Fruit fly (Drosophila melanogaster): ENCODE measurements around the gene Gr10a.
A peak's percentile ranks its signal among the peaks of the same experiment; 100 is the strongest.

Gr10a gene

dm6 chrX:11449476-11450119 is 32.4 kb upstream of the Gr10a start (continued):
- peak; percentile 52; the same call in 1 of the 2 replicates for TF ChIP-seq sim (GFP tag; IDR thresholded peaks at IDR 0.05)
- 0 out of 2 replicates have a peak, but pooled peaks have one; percentile 41 for TF ChIP-seq CkIIα-i1 (GFP tag; IDR thresholded peaks at IDR 0.05)
- peak; percentile 49 for TF ChIP-seq Sry-δ (GFP tag; optimal IDR thresholded peaks at IDR 0.05)
- TF ChIP-seq CG1603 (tag; optimal IDR thresholded peaks at IDR 0.05) = peak; percentile 93
- TF ChIP-seq yki (optimal IDR thresholded peaks at IDR 0.05) = no peak
- TF ChIP-seq bbx (GFP tag; IDR thresholded peaks at IDR 0.05; ENCODE audit: partially characterized antibody) = no peak
- TF ChIP-seq Med (GFP tag) = peak; percentile 98
- TF ChIP-seq bsh (GFP tag; optimal IDR thresholded peaks at IDR 0.05) = peak in 1 of 2 experiments; percentile 84
- TF ChIP-seq CG12219 (GFP tag; optimal IDR thresholded peaks at IDR 0.05) = peak; percentile 90
- TF ChIP-seq tup (GFP tag; optimal IDR thresholded peaks at IDR 0.05) = peak; percentile 75
- TF ChIP-seq nau (GFP tag; optimal IDR thresholded peaks at IDR 0.05) = peak; percentile 78
- no peak for TF ChIP-seq CG14860 (GFP tag; IDR thresholded peaks at IDR 0.05; ENCODE audit: partially characterized antibody)
- TF ChIP-seq CG17359 (tag; optimal IDR thresholded peaks at IDR 0.05) = peak; percentile 88
- peak; percentile 65 for TF ChIP-seq CG6854 (GFP tag; optimal IDR thresholded peaks at IDR 0.05)
- TF ChIP-seq CG8944 (GFP tag; optimal IDR thresholded peaks at IDR 0.05) = peak; percentile 81
- TF ChIP-seq maf-S (GFP tag; optimal IDR thresholded peaks at IDR 0.05) = peak; percentile 70
- TF ChIP-seq corto (GFP tag; optimal IDR thresholded peaks at IDR 0.05) = no peak
- TF ChIP-seq pho (GFP tag; optimal IDR thresholded peaks at IDR 0.05) = peak; percentile 74
- TF ChIP-seq CG1529 (GFP tag; optimal IDR thresholded peaks at IDR 0.05) = peak; percentile 70
- peak; percentile 83 for TF ChIP-seq Hmr (GFP tag; optimal IDR thresholded peaks at IDR 0.05)
- TF ChIP-seq ttk (GFP tag; IDR thresholded peaks at IDR 0.05) = peak; percentile 86
- TF ChIP-seq dmrt11E (tag; optimal IDR thresholded peaks at IDR 0.05) = peak; percentile 44
- TF ChIP-seq gce (GFP tag; IDR thresholded peaks at IDR 0.05) = peak; percentile 76; the same call in 2 of the 3 replicates
- TF ChIP-seq C15 (GFP tag; IDR thresholded peaks at IDR 0.05) = 0 out of 3 replicates have a peak, but pooled peaks have one; percentile 38
- peak; percentile 86 for TF ChIP-seq CG32532 (GFP tag; IDR thresholded peaks at IDR 0.05)
- TF ChIP-seq Eip74EF (GFP tag; optimal IDR thresholded peaks at IDR 0.05) = peak in 1 of 2 experiments; percentile 67
- TF ChIP-seq z (GFP tag; IDR thresholded peaks at IDR 0.05) = no peak; the same call in 2 of the 3 replicates
- peak; percentile 73 for TF ChIP-seq Elba2 (GFP tag; optimal IDR thresholded peaks at IDR 0.05)
- 0 out of 3 replicates have a peak, but pooled peaks have one; percentile 63 for TF ChIP-seq CG6175 (GFP tag; IDR thresholded peaks at IDR 0.05)
- peak; percentile 72 for TF ChIP-seq B-H2 (GFP tag; optimal IDR thresholded peaks at IDR 0.05)
- no peak for TF ChIP-seq unc-4 (GFP tag; IDR thresholded peaks at IDR 0.05; ENCODE audit: partially characterized antibody)
- peak; percentile 68 for TF ChIP-seq btn (GFP tag; optimal IDR thresholded peaks at IDR 0.05)
- peak; percentile 86 for TF ChIP-seq zfh1 (GFP tag; IDR thresholded peaks at IDR 0.05)
- no peak for TF ChIP-seq CG17186 (GFP tag; optimal IDR thresholded peaks at IDR 0.05)
- TF ChIP-seq CG14667 (GFP tag; IDR thresholded peaks at IDR 0.05) = peak; percentile 85
- TF ChIP-seq CG6654 (GFP tag; optimal IDR thresholded peaks at IDR 0.05) = peak; percentile 43
- peak; percentile 71 for TF ChIP-seq CG43689 (GFP tag; IDR thresholded peaks at IDR 0.05)
- TF ChIP-seq CG10366 (GFP tag; IDR thresholded peaks at IDR 0.05) = peak; percentile 86
- TF ChIP-seq Trl (optimal IDR thresholded peaks at IDR 0.05) = no peak
- peak; percentile 83 for TF ChIP-seq Trl (GFP tag; optimal IDR thresholded peaks at IDR 0.05)
- peak; percentile 81 for TF ChIP-seq CG7556 (GFP tag; optimal IDR thresholded peaks at IDR 0.05)
- peak; percentile 93 for TF ChIP-seq vvl (GFP tag; IDR thresholded peaks at IDR 0.05)
- no peak for TF ChIP-seq knrl (GFP tag; IDR thresholded peaks at IDR 0.05; ENCODE audit: partially characterized antibody)
- peak; percentile 35 for TF ChIP-seq CG3995 (GFP tag; optimal IDR thresholded peaks at IDR 0.05)
- TF ChIP-seq CG3838 (GFP tag; optimal IDR thresholded peaks at IDR 0.05) = peak; percentile 33
- TF ChIP-seq Opbp (GFP tag; IDR thresholded peaks at IDR 0.05; ENCODE audit: partially characterized antibody) = no peak
- TF ChIP-seq CG4707 (GFP tag; optimal IDR thresholded peaks at IDR 0.05) = peak; percentile 69
- TF ChIP-seq CG31441 (GFP tag; IDR thresholded peaks at IDR 0.05) = peak; percentile 74
- peak; percentile 82 for TF ChIP-seq CG1647 (GFP tag; optimal IDR thresholded peaks at IDR 0.05)
- peak; percentile 73 for TF ChIP-seq lbe (GFP tag; optimal IDR thresholded peaks at IDR 0.05)
